Worm (Caenorhabditis elegans): ENCODE results near the gene C11D2.7.

Gene C11D2.7

ce11 chrIV:6108665-6109064 is 46.5 kb downstream of the C11D2.7 start:
- TF ChIP-seq ceh-2 (tag; optimal IDR thresholded peaks at IDR 0.05) = no peak
- no peak for TF ChIP-seq elt-4 (tag; optimal IDR thresholded peaks at IDR 0.05)
- TF ChIP-seq ceh-22 (tag; optimal IDR thresholded peaks at IDR 0.05) = no peak
- TF ChIP-seq sox-2 (GFP tag; IDR thresholded peaks at IDR 0.05) = no peak
- TF ChIP-seq pax-1 (tag; optimal IDR thresholded peaks at IDR 0.05) = no peak
- no peak for TF ChIP-seq unc-86 (tag; optimal IDR thresholded peaks at IDR 0.05)
- TF ChIP-seq T23F11.4 (GFP tag; optimal IDR thresholded peaks at IDR 0.05) = no peak
- no peak for TF ChIP-seq hlh-6 (tag; optimal IDR thresholded peaks at IDR 0.05)
- TF ChIP-seq hlh-13 (GFP tag; optimal IDR thresholded peaks at IDR 0.05) = no peak
- no peak for TF ChIP-seq K09A11.1 (tag; optimal IDR thresholded peaks at IDR 0.05; ENCODE audit: insufficient read depth)
- TF ChIP-seq ceh-31 (tag; optimal IDR thresholded peaks at IDR 0.05) = no peak
- no peak for TF ChIP-seq fkh-6 (tag; optimal IDR thresholded peaks at IDR 0.05)
- TF ChIP-seq gmeb-2 (tag; optimal IDR thresholded peaks at IDR 0.05) = no peak
- TF ChIP-seq ceh-18 (tag; optimal IDR thresholded peaks at IDR 0.05) = no peak
- no peak for TF ChIP-seq ahr-1 (tag; optimal IDR thresholded peaks at IDR 0.05)
- no peak for TF ChIP-seq sox-4 (tag; optimal IDR thresholded peaks at IDR 0.05)
- no peak for TF ChIP-seq zip-5 (tag; optimal IDR thresholded peaks at IDR 0.05)
- no peak for TF ChIP-seq madf-2 (tag; optimal IDR thresholded peaks at IDR 0.05)
- TF ChIP-seq fax-1 (tag; optimal IDR thresholded peaks at IDR 0.05) = no peak
- no peak for TF ChIP-seq rnt-1 (tag; optimal IDR thresholded peaks at IDR 0.05)
